Worm (Caenorhabditis elegans) whole organism, early embryonic: Measurements from ENCODE around the gene ZC443.7.

Experiments used
- ceh-13 ChIP-seq: fragments of 200-800 bp; sonication (Bioruptor generic); optimal IDR thresholded peaks from 2 replicates; lab custom pipeline; 2018; ENCODE audit warnings: mild to moderate bottlenecking, missing genetic modification characterization, missing compliant biosample characterization
- hmbx-1 ChIP-seq: sonication (generic microtip); optimal IDR thresholded peaks from 2 replicates; lab custom pipeline; 2016; ENCODE audit warnings: mild to moderate bottlenecking, missing genetic modification characterization, missing compliant biosample characterization
- hnd-1 ChIP-seq: sonication (generic microtip); optimal IDR thresholded peaks from 2 replicates; lab custom pipeline; 2016; ENCODE audit warnings: missing genetic modification characterization, missing compliant biosample characterization
- pes-1 ChIP-seq: fragments of 200-800 bp; sonication (Bioruptor generic); IDR thresholded peaks from 2 replicates; pipeline ENCODE4 v1.3.6; 2022; ENCODE audit warnings: missing genetic modification reagents, missing genetic modification characterization, missing compliant biosample characterization
- tbx-11 ChIP-seq: fragments of 200-800 bp; sonication (Bioruptor generic); IDR thresholded peaks from 2 replicates; pipeline ENCODE4 v1.3.6; 2022; ENCODE audit warnings: missing genetic modification characterization, missing compliant biosample characterization

DNA sequence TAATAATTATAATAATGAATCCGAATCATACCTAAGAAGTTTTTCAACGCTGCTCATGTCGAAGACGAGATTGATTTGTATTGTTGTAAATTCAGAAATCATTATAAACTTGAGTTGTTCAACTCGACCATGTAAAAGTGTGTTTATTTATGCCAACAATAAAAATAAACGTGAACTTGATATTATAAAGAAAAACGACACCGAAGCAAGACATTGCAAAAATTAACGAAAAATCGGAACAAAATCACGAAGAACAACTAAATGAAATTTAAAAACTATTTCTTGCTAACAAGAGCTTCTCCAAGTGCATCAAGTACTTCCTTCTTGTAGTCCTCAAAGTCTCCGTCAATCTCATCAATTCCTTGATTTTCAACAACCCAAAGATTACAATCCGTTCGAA, 45.4 kb upstream of the ZC443.7 start, which contains the start of gene F18E2.15:
- TF ChIP-seq hnd-1 (tag; lab: Kevin White, UChicago) = no peak
- TF ChIP-seq hmbx-1 = no peak
- no peak for TF ChIP-seq tbx-11
- TF ChIP-seq ceh-13 (GFP tag; lab: Kevin White, UChicago) = no peak
- no peak for TF ChIP-seq pes-1
